Worm (Caenorhabditis elegans) whole organism, L1 larva: ENCODE measurements around the gene daf-10.
A peak's percentile ranks its signal among the peaks of the same experiment; 100 is the strongest.

Experiments
- F16B12.6 ChIP-seq: fragments of 150-350 bp; optimal IDR thresholded peaks from 2 replicates; lab custom pipeline; 2014; ENCODE audit warnings: missing biosample characterization, missing genetic modification characterization
- alr-1 ChIP-seq: fragments of 200-800 bp; sonication (Bioruptor generic); optimal IDR thresholded peaks from 2 replicates; lab custom pipeline; 2018; ENCODE audit warnings: borderline replicate concordance, mild to moderate bottlenecking, missing genetic modification characterization, missing compliant biosample characterization
- ceh-8 ChIP-seq: fragments of 200-800 bp; sonication (Bioruptor generic); optimal IDR thresholded peaks from 2 replicates; lab custom pipeline; 2018; ENCODE audit warnings: mild to moderate bottlenecking, missing genetic modification characterization, moderate library complexity, missing compliant biosample characterization
- ceh-82 ChIP-seq, 3 experiments: fragments of 150-350 bp in 1 of 3; sonication (generic microtip) in 2 of 3; optimal IDR thresholded peaks; 2 replicates each; lab custom pipeline; 2014 to 2017; ENCODE audit warnings: missing biosample characterization in 3 of 3, missing genetic modification characterization in 3 of 3
- ceh-88 ChIP-seq: fragments of 200-800 bp; sonication (Bioruptor generic); IDR thresholded peaks from 2 replicates; pipeline ENCODE4 v1.3.6; 2022; ENCODE audit warnings: missing genetic modification characterization, missing compliant biosample characterization
- dsc-1 ChIP-seq: sonication (generic microtip); optimal IDR thresholded peaks from 2 replicates; lab custom pipeline; 2016; ENCODE audit warnings: mild to moderate bottlenecking, missing genetic modification characterization, missing compliant biosample characterization
- efl-1 ChIP-seq, 4 experiments: fragments of 150-350 bp; optimal IDR thresholded peaks in 3 of 4; peaks in 1 of 4; 1 replicate in 1 of 4; 2 replicates in 3 of 4; lab custom pipeline; 2014; ENCODE audit warnings: missing biosample characterization in 2 of 4, missing genetic modification characterization in 2 of 4, missing genetic modification reagents in 2 of 4
- efl-3 ChIP-seq: fragments of 200-800 bp; sonication (Bioruptor generic); optimal IDR thresholded peaks from 2 replicates; lab custom pipeline; 2018; ENCODE audit warnings: mild to moderate bottlenecking, missing genetic modification characterization, missing compliant biosample characterization
- egl-27 ChIP-seq, 2 experiments: fragments of 150-350 bp in 1 of 2; sonication (generic microtip); optimal IDR thresholded peaks; 3 replicates each; lab custom pipeline; 2017 to 2018; ENCODE audit warnings: missing biosample characterization in 2 of 2, missing genetic modification characterization in 2 of 2, missing genetic modification reagents in 2 of 2
- elt-2 ChIP-seq: sonication (generic microtip); optimal IDR thresholded peaks from 2 replicates; lab custom pipeline; 2016; ENCODE audit warnings: missing genetic modification characterization, mild to moderate bottlenecking, inconsistent platforms, missing compliant biosample characterization, missing genetic modification reagents
- elt-3 ChIP-seq, 6 experiments: fragments of 150-350 bp in 1 of 6; sonication (generic microtip); optimal IDR thresholded peaks; 2 replicates each; lab custom pipeline; 2017 to 2018; ENCODE audit warnings: missing biosample characterization in 6 of 6, missing genetic modification characterization in 6 of 6, inconsistent platforms in 1 of 6
- grh-1 ChIP-seq: fragments of 200-800 bp; sonication (Bioruptor generic); IDR thresholded peaks from 2 replicates; pipeline ENCODE4 v1.3.6; 2022; ENCODE audit warnings: missing genetic modification reagents, missing genetic modification characterization, missing compliant biosample characterization
- hlh-17 ChIP-seq: fragments of 200-800 bp; sonication (Bioruptor generic); optimal IDR thresholded peaks from 2 replicates; lab custom pipeline; 2018; ENCODE audit warnings: missing genetic modification characterization, mild to moderate bottlenecking, missing compliant biosample characterization, moderate library complexity, borderline replicate concordance
- hlh-4 ChIP-seq: sonication (generic microtip); optimal IDR thresholded peaks from 2 replicates; lab custom pipeline; 2016; ENCODE audit warnings: mild to moderate bottlenecking, missing genetic modification characterization, missing compliant biosample characterization
- jun-1 ChIP-seq: fragments of 150-350 bp; optimal IDR thresholded peaks from 2 replicates; lab custom pipeline; 2014; ENCODE audit warnings: missing biosample characterization, missing genetic modification reagents, missing genetic modification characterization
- lin-13 ChIP-seq: fragments of 150-350 bp; optimal IDR thresholded peaks from 2 replicates; lab custom pipeline; 2014; ENCODE audit warnings: missing biosample characterization, missing genetic modification reagents, missing genetic modification characterization
- lin-14 ChIP-seq: fragments of 200-800 bp; sonication (Bioruptor generic); optimal IDR thresholded peaks from 2 replicates; lab custom pipeline; 2018; ENCODE audit warnings: mild to moderate bottlenecking, missing genetic modification characterization, moderate library complexity, missing compliant biosample characterization
- lin-15B ChIP-seq: fragments of 150-350 bp; sonication (generic microtip); optimal IDR thresholded peaks from 3 replicates; lab custom pipeline; 2014; ENCODE audit warnings: missing biosample characterization, missing genetic modification characterization
- lin-35 ChIP-seq, 2 experiments: fragments of 150-350 bp; optimal IDR thresholded peaks; 2 replicates each; lab custom pipeline; 2014; ENCODE audit warnings: missing biosample characterization in 2 of 2, missing genetic modification characterization in 2 of 2, missing genetic modification reagents in 2 of 2
- mab-9 ChIP-seq: fragments of 200-800 bp; sonication (Bioruptor generic); IDR thresholded peaks from 2 replicates; pipeline ENCODE4 v1.3.6; 2022; ENCODE audit warnings: missing genetic modification reagents, missing genetic modification characterization, missing compliant biosample characterization
- mdl-1 ChIP-seq, 2 experiments: fragments of 150-350 bp; optimal IDR thresholded peaks; 2 replicates each; lab custom pipeline; 2014 to 2017; ENCODE audit warnings: missing biosample characterization in 2 of 2, missing genetic modification characterization in 2 of 2, inconsistent platforms in 1 of 2
- nhr-19 ChIP-seq: fragments of 200-800 bp; sonication (Bioruptor generic); conservative IDR thresholded peaks from 2 replicates; pipeline ENCODE4 v1.3.6; 2022; ENCODE audit warnings: missing genetic modification characterization, missing compliant biosample characterization
- nhr-20 ChIP-seq: sonication (generic microtip); optimal IDR thresholded peaks from 2 replicates; lab custom pipeline; 2016; ENCODE audit warnings: mild to moderate bottlenecking, missing genetic modification characterization, missing compliant biosample characterization
- nhr-237 ChIP-seq: fragments of 150-350 bp; optimal IDR thresholded peaks from 2 replicates; lab custom pipeline; 2014; ENCODE audit warnings: missing biosample characterization, missing genetic modification characterization
- nhr-76 ChIP-seq: sonication (generic microtip); optimal IDR thresholded peaks from 2 replicates; lab custom pipeline; 2017; ENCODE audit warnings: missing biosample characterization, missing genetic modification characterization
- nhr-77 ChIP-seq: fragments of 150-350 bp; optimal IDR thresholded peaks from 2 replicates; lab custom pipeline; 2014; ENCODE audit warnings: missing biosample characterization, missing genetic modification characterization
- nhr-85 ChIP-seq: sonication (generic microtip); peaks from one replicate; lab custom pipeline; 2016; ENCODE audit warnings: missing genetic modification characterization, inconsistent platforms, missing compliant biosample characterization
- nhr-90 ChIP-seq: sonication (generic microtip); optimal IDR thresholded peaks from 2 replicates; lab custom pipeline; 2016; ENCODE audit warnings: mild to moderate bottlenecking, missing genetic modification characterization, missing compliant biosample characterization; ENCODE audit not compliant: poor library complexity
- pqm-1 ChIP-seq: sonication (generic microtip); optimal IDR thresholded peaks from 3 replicates; lab custom pipeline; 2017; ENCODE audit warnings: missing biosample characterization, missing genetic modification characterization
- skn-1 ChIP-seq: fragments of 150-350 bp; optimal IDR thresholded peaks from 2 replicates; lab custom pipeline; 2014; ENCODE audit warnings: missing biosample characterization, missing genetic modification characterization
- snpc-4 ChIP-seq: fragments of 150-350 bp; optimal IDR thresholded peaks from 2 replicates; lab custom pipeline; 2014; ENCODE audit warnings: missing biosample characterization, missing genetic modification characterization
- snu-23 ChIP-seq: sonication (generic microtip); optimal IDR thresholded peaks from 2 replicates; lab custom pipeline; 2016; ENCODE audit warnings: missing genetic modification characterization, missing compliant biosample characterization
- sptf-1 ChIP-seq: fragments of 150-350 bp; optimal IDR thresholded peaks from 2 replicates; lab custom pipeline; 2014; ENCODE audit warnings: missing biosample characterization, missing genetic modification characterization
- sup-37 ChIP-seq: fragments of 200-800 bp; sonication (Bioruptor generic); optimal IDR thresholded peaks from 2 replicates; lab custom pipeline; 2018; ENCODE audit warnings: mild to moderate bottlenecking, missing genetic modification characterization, missing compliant biosample characterization
- tlp-1 ChIP-seq: fragments of 150-350 bp; optimal IDR thresholded peaks from 2 replicates; lab custom pipeline; 2014; ENCODE audit warnings: missing biosample characterization, missing genetic modification characterization
- unc-130 ChIP-seq: fragments of 150-350 bp; optimal IDR thresholded peaks from 2 replicates; lab custom pipeline; 2017; ENCODE audit warnings: missing biosample characterization, missing genetic modification characterization, inconsistent platforms
- unc-30 ChIP-seq: sonication (generic microtip); optimal IDR thresholded peaks from 2 replicates; lab custom pipeline; 2017; ENCODE audit warnings: missing biosample characterization, missing genetic modification characterization
- unc-62 ChIP-seq: fragments of 150-350 bp; optimal IDR thresholded peaks from 2 replicates; lab custom pipeline; 2014; ENCODE audit warnings: missing biosample characterization, missing genetic modification reagents, missing genetic modification characterization
- unc-98 ChIP-seq: fragments of 200-800 bp; sonication (Bioruptor generic); IDR thresholded peaks from 2 replicates; pipeline ENCODE4 v1.3.6; 2022; ENCODE audit warnings: missing genetic modification characterization, missing compliant biosample characterization
- zag-1 ChIP-seq: fragments of 150-350 bp; optimal IDR thresholded peaks from 2 replicates; lab custom pipeline; 2014; ENCODE audit warnings: missing biosample characterization, missing genetic modification characterization
- ztf-11 ChIP-seq, 2 experiments: sonication (generic microtip); optimal IDR thresholded peaks; 2 replicates each; lab custom pipeline; 2016 to 2017; ENCODE audit warnings: missing genetic modification characterization in 2 of 2, missing biosample characterization in 1 of 2, missing compliant biosample characterization in 1 of 2

daf-10 gene

ce11 chrIV:9158969-9159800 lies 13.2 kb upstream of the daf-10 start, which contains the start of gene pcp-3:
Gene pcp-3 (minus strand): TSS chrIV:9159019.
- peak; percentile 87 for TF ChIP-seq elt-2 (tag; lab: Kevin White, UChicago)
- TF ChIP-seq skn-1: no peak
- no peak for TF ChIP-seq mab-9
- peak; percentile 43 for TF ChIP-seq pqm-1 (tag; lab: Kevin White, UChicago)
- no peak for TF ChIP-seq jun-1 (tag; lab: Kevin White, UChicago)
- TF ChIP-seq tlp-1 (tag; lab: Kevin White, UChicago): peak; percentile 67
- TF ChIP-seq nhr-77 (tag; lab: Kevin White, UChicago): no peak

DNA sequence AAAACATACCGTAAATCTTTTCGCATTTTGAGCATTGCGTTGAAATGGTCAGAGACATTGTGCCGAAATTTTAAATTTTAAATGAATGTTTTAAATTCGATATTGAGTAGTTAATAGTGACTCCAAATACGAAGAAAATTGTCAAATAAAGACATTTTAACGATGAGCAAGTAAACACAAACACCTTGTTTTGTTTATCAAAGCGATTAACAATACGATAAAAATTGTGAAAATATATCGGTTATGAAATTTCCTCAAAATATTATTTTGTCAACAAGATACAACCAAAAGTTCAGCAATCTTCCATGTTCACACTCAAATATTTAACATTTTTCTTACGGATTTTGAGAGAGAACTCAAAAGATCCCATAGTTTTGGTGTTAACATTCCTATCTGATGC lies 8.3 kb upstream of the daf-10 start, which contains the start of gene F23B2.10:
TSS of gene F23B2.10 (minus strand) at position 101 of the 400 bp plus-strand sequence.
- TF ChIP-seq nhr-237 (tag; lab: Kevin White, UChicago): no peak
- TF ChIP-seq tlp-1 (tag; lab: Kevin White, UChicago): no peak
- TF ChIP-seq egl-27 (tag; optimal IDR thresholded peaks at IDR 0.05; lab: Kevin White, UChicago): no peak
- TF ChIP-seq unc-62 (GFP tag; lab: Kevin White, UChicago): no peak
- no peak for TF ChIP-seq nhr-20 (tag; lab: Kevin White, UChicago)
- no peak for TF ChIP-seq unc-98 (GFP tag; lab: Robert Waterston, UW)

ce11 chrIV:9150175-9150574 lies 4.2 kb upstream of the daf-10 start, which contains the start of gene F23B2.7:
Gene F23B2.7 (plus strand): TSS chrIV:9150475.
- TF ChIP-seq grh-1 (GFP tag; lab: Robert Waterston, UW): no peak

DNA sequence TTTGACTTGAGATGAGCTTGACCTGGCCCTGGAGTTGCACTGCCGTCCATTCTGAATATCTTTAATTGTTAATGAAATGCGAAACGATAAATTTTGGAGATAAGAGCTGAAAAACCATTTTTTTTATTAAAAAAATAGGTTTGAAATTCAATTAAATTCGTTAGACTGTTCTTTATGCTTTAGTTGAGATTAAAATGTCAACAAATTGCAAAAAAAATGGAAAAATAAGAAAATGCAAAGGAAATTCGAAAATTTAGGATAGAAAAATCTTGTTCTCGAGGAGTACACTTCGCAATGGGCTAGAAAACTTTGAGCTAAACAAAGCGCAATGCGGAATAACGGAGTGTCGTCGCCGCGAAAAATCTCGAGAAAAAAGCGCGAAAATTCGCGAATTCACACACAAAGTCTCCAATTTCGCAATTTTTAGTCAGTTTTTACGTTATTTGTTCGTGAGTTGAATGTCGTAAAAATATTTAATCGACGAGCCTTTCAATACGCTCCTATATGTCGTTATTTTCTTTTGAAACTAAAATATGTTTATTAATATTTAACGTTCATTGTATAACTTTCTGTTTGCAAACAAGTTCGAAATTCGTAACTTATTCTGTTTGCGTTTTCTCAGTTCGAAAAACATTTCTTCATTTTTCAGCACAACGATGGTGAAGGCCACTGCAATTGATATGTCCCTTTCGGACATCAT lies 958 bp upstream of the daf-10 start, which contains the start of the genes rpb-12 and aly-2:
TSS of gene rpb-12 (minus strand) at position 51 of the 700 bp plus-strand sequence.
TSS of gene aly-2 (plus strand) at position 650 of the 700 bp plus-strand sequence.
- TF ChIP-seq lin-13 (GFP tag; lab: Kevin White, UChicago) (peak; percentile 30), unc-98 (GFP tag; lab: Robert Waterston, UW) (no peak), unc-130 (tag; lab: Kevin White, UChicago) (peak; percentile 13), lin-35 (GFP tag; optimal IDR thresholded peaks at IDR 0.05; lab: Kevin White, UChicago) (peak; percentile 78 to 88), zag-1 (tag; lab: Kevin White, UChicago) (no peak), sptf-1 (tag; lab: Kevin White, UChicago) (no peak), ceh-82 (tag; optimal IDR thresholded peaks at IDR 0.05; lab: Kevin White, UChicago) (peak in 2 of 3 experiments; percentile 17 to 71), hlh-17 (GFP tag; lab: Kevin White, UChicago) (no peak), lin-15B (tag; lab: Kevin White, UChicago) (peak; percentile 75), lin-14 (GFP tag; lab: Kevin White, UChicago) (peak; percentile 67), nhr-237 (tag; lab: Kevin White, UChicago) (no peak), snu-23 (peak; percentile 74), hlh-4 (tag; lab: Kevin White, UChicago) (no peak), skn-1 (peak; percentile 59), nhr-85 (tag; lab: Kevin White, UChicago) (peak; percentile 57), mdl-1 (tag; optimal IDR thresholded peaks at IDR 0.05; lab: Kevin White, UChicago) (peak in 1 of 2 experiments; percentile 28), sup-37 (GFP tag; lab: Kevin White, UChicago) (no peak), unc-30 (no peak), ztf-11 (tag; optimal IDR thresholded peaks at IDR 0.05; lab: Kevin White, UChicago) (no peak), snpc-4 (no peak), F16B12.6 (tag; lab: Kevin White, UChicago) (peak; percentile 39), alr-1 (no peak), dsc-1 (tag; lab: Kevin White, UChicago) (peak; percentile 3), ceh-8 (no peak), nhr-19 (GFP tag; lab: Robert Waterston, UW) (no peak; the same call in 1 of the 2 replicates), ceh-88 (no peak), nhr-90 (tag; lab: Kevin White, UChicago) (peak; percentile 23), efl-3 (GFP tag; lab: Kevin White, UChicago) (no peak), elt-3 (tag; optimal IDR thresholded peaks at IDR 0.05; lab: Kevin White, UChicago) (no peak), tlp-1 (tag; lab: Kevin White, UChicago) (no peak), nhr-76 (no peak), nhr-77 (tag; lab: Kevin White, UChicago) (peak; percentile 53), efl-1 (optimal IDR thresholded peaks at IDR 0.05; lab: Kevin White, UChicago) (peak; percentile 82 to 87), efl-1 (GFP tag; optimal IDR thresholded peaks at IDR 0.05 in 1 of 2; lab: Kevin White, UChicago) (peak; percentile 83 to 98)
